Fruit fly (Drosophila melanogaster): ENCODE data around the gene CG8010.

The CG8010 gene

DNA sequence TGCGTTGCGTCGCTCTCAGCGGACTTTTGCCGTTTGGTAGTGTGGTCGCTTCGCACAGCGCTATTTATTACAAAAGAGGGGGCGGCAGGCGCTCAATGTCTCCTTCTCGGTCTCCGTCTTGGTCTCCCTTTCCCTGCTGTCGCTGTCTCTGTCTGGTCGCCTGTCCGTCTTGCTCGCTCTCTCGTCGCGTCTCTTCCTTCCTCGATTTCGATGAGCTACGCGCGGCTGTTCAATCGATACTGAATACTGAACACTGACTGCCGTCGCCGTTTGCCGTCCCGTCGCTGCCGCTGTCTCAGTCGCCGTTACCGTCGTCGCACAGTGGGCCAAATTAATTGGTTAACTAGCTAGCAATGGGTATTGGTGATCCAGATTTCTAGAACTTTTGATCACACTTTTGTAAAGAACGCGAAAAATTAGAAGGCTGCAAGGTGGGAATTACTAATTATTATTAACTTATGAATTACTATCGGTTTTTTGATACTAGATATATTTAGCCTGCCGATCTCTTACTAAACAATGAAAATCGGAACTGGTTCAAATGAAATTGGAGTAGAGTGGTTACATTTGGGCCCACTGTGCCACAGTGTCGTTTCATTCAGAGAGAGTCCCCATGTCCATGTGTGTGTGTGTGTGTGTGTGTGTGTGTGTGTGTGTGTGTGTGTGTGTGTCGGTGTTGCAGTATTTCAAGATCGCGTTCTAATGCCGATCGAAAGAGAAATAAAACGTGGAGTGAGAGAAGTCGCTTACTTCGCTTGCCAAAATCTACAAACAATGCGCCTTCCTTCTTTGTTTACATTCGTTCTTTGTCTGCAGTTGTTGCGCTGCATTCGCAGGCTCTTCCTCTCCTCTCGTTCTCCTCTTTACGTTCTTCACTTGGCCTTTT is 29.4 kb upstream of the CG8010 start, which contains the start of gene CG8034 (continued):
- TF ChIP-seq corto (GFP tag; optimal IDR thresholded peaks at IDR 0.05) (peak; percentile 93), tup (GFP tag; optimal IDR thresholded peaks at IDR 0.05) (peak; percentile 84), eve (GFP tag; optimal IDR thresholded peaks at IDR 0.05) (peak; percentile 65 to 97), ash1 (GFP tag; optimal IDR thresholded peaks at IDR 0.05) (peak; percentile 64), kay (GFP tag; optimal IDR thresholded peaks at IDR 0.05) (peak; percentile 93), zen2 (GFP tag; IDR thresholded peaks at IDR 0.05; ENCODE audit: partially characterized antibody) (0 out of 3 replicates have a peak, but pooled peaks have one; percentile 22), Jarid2 (GFP tag; optimal IDR thresholded peaks at IDR 0.05) (peak; percentile 94), D19B (GFP tag; optimal IDR thresholded peaks at IDR 0.05) (peak; percentile 94), CG4617 (GFP tag; optimal IDR thresholded peaks at IDR 0.05; ENCODE audit: borderline replicate concordance) (peak; percentile 90), CG8478 (optimal IDR thresholded peaks at IDR 0.05) (no peak), otp (GFP tag; IDR thresholded peaks at IDR 0.05) (peak; percentile 86), CG15514 (GFP tag; optimal IDR thresholded peaks at IDR 0.05) (peak; percentile 99), CG3838 (GFP tag; optimal IDR thresholded peaks at IDR 0.05) (peak; percentile 82), CG13894 (tag; optimal IDR thresholded peaks at IDR 0.05) (peak; percentile 95), CG1647 (GFP tag; optimal IDR thresholded peaks at IDR 0.05) (peak; percentile 93), Sin3A (optimal IDR thresholded peaks at IDR 0.05) (no peak), CG32532 (GFP tag; IDR thresholded peaks at IDR 0.05) (peak; percentile 95), Sox100B (GFP tag; optimal IDR thresholded peaks at IDR 0.05) (peak; percentile 98), Ada2b (GFP tag; IDR thresholded peaks at IDR 0.05) (peak; percentile 91), nau (GFP tag; optimal IDR thresholded peaks at IDR 0.05) (peak; percentile 96), CG3281 (GFP tag; optimal IDR thresholded peaks at IDR 0.05) (peak; percentile 98), CG13424 (tag; optimal IDR thresholded peaks at IDR 0.05) (peak; percentile 98), pum (GFP tag; optimal IDR thresholded peaks at IDR 0.05) (peak; percentile 94), disco-r (GFP tag; optimal IDR thresholded peaks at IDR 0.05) (peak; percentile 89), NK7.1 (GFP tag; optimal IDR thresholded peaks at IDR 0.05) (peak; percentile 94), CG34224 (GFP tag; IDR thresholded peaks at IDR 0.05; ENCODE audit: partially characterized antibody) (peak; percentile 30; the same call in 1 of the 3 replicates), CG3163 (GFP tag; optimal IDR thresholded peaks at IDR 0.05) (peak; percentile 64), croc (GFP tag; conservative IDR thresholded peaks at IDR 0.05) (peak; percentile 94), CG2875 (GFP tag; optimal IDR thresholded peaks at IDR 0.05) (peak; percentile 94), dan (GFP tag; IDR thresholded peaks at IDR 0.05) (peak; percentile 89), prd (optimal IDR thresholded peaks at IDR 0.05) (no peak), prd (GFP tag; IDR thresholded peaks at IDR 0.05) (peak; percentile 97), Nf-YB (GFP tag; optimal IDR thresholded peaks at IDR 0.05) (peak; percentile 86), Six4 (GFP tag; optimal IDR thresholded peaks at IDR 0.05) (peak; percentile 92), Deaf1 (tag; optimal IDR thresholded peaks at IDR 0.05) (peak; percentile 84), Adf1 (GFP tag; IDR thresholded peaks at IDR 0.05) (peak; percentile 96), CG11723 (GFP tag; optimal IDR thresholded peaks at IDR 0.05) (peak; percentile 96), mld (GFP tag; IDR thresholded peaks at IDR 0.05; ENCODE audit: partially characterized antibody) (no peak), Fer2 (tag; optimal IDR thresholded peaks at IDR 0.05) (peak; percentile 95), CG15601 (tag; optimal IDR thresholded peaks at IDR 0.05) (peak; percentile 95), her (GFP tag; optimal IDR thresholded peaks at IDR 0.05) (peak; percentile 84), CG17361 (GFP tag; IDR thresholded peaks at IDR 0.05) (peak; percentile 97), CG15011 (GFP tag; optimal IDR thresholded peaks at IDR 0.05) (peak; percentile 96), Myb (GFP tag; optimal IDR thresholded peaks at IDR 0.05) (peak; percentile 87), CG12942 (GFP tag; optimal IDR thresholded peaks at IDR 0.05) (peak; percentile 95), Lpt (GFP tag; optimal IDR thresholded peaks at IDR 0.05) (no peak), fd64A (GFP tag; optimal IDR thresholded peaks at IDR 0.05) (peak; percentile 88), pnt (GFP tag; optimal IDR thresholded peaks at IDR 0.05) (peak; percentile 93), wor (GFP tag; IDR thresholded peaks at IDR 0.05) (peak; percentile 88), h (optimal IDR thresholded peaks at IDR 0.05) (no peak)
